Worm (Caenorhabditis elegans) whole organism, late embryonic: ENCODE data around the gene rbg-1.

Experiments
- C38D4.7 ChIP-seq: fragments of 200-800 bp; sonication (Bioruptor generic); optimal IDR thresholded peaks from 2 replicates; lab custom pipeline; 2018; ENCODE audit warnings: mild to moderate bottlenecking, missing genetic modification characterization, moderate library complexity, missing compliant biosample characterization
- F13H6.1 ChIP-seq: sonication (generic microtip); optimal IDR thresholded peaks from 2 replicates; lab custom pipeline; 2016; ENCODE audit warnings: missing genetic modification characterization, missing compliant biosample characterization
- K02D7.2 ChIP-seq: sonication (generic microtip); optimal IDR thresholded peaks from 2 replicates; lab custom pipeline; 2017; ENCODE audit warnings: mild to moderate bottlenecking, missing genetic modification characterization, missing compliant biosample characterization
- K09A11.1 ChIP-seq: sonication (generic microtip); optimal IDR thresholded peaks from 2 replicates; lab custom pipeline; 2017; ENCODE audit warnings: antibody characterized with exemption, mild to moderate bottlenecking, missing genetic modification characterization, missing compliant biosample characterization; ENCODE audit not compliant: insufficient read depth
- Y22D7AL.16 ChIP-seq: sonication (generic microtip); optimal IDR thresholded peaks from 2 replicates; lab custom pipeline; 2016; ENCODE audit warnings: missing genetic modification characterization, missing compliant biosample characterization
- ceh-14 ChIP-seq: sonication (generic microtip); optimal IDR thresholded peaks from 2 replicates; lab custom pipeline; 2016; ENCODE audit warnings: missing genotype, missing genetic modification characterization, missing compliant biosample characterization
- ceh-2 ChIP-seq: sonication (generic microtip); optimal IDR thresholded peaks from 2 replicates; lab custom pipeline; 2016; ENCODE audit warnings: missing genotype, missing genetic modification characterization, missing compliant biosample characterization
- ceh-22 ChIP-seq: sonication (generic microtip); optimal IDR thresholded peaks from 2 replicates; lab custom pipeline; 2017; ENCODE audit warnings: missing biosample characterization, missing genetic modification characterization
- ceh-30 ChIP-seq: fragments of 150-350 bp; optimal IDR thresholded peaks from 2 replicates; lab custom pipeline; 2014; ENCODE audit warnings: missing biosample characterization, missing genetic modification characterization
- ceh-31 ChIP-seq: sonication (generic microtip); optimal IDR thresholded peaks from 2 replicates; lab custom pipeline; 2016; ENCODE audit warnings: missing genetic modification characterization, missing compliant biosample characterization
- ceh-45 ChIP-seq: fragments of 200-800 bp; sonication (Bioruptor generic); IDR thresholded peaks from 2 replicates; pipeline ENCODE4 v1.3.6; 2022; ENCODE audit warnings: missing genetic modification reagents, missing genetic modification characterization, missing compliant biosample characterization
- ceh-6 ChIP-seq: fragments of 200-800 bp; sonication (Bioruptor generic); optimal IDR thresholded peaks from 2 replicates; lab custom pipeline; 2018; ENCODE audit warnings: mild to moderate bottlenecking, missing genetic modification characterization, missing compliant biosample characterization
- ceh-9 ChIP-seq: sonication (generic microtip); optimal IDR thresholded peaks from 2 replicates; lab custom pipeline; 2016; ENCODE audit warnings: mild to moderate bottlenecking, missing genetic modification characterization, inconsistent platforms, missing compliant biosample characterization
- che-1 ChIP-seq: sonication (generic microtip); optimal IDR thresholded peaks from 2 replicates; lab custom pipeline; 2016; ENCODE audit warnings: mild to moderate bottlenecking, missing genetic modification characterization, missing compliant biosample characterization
- dve-1 ChIP-seq: sonication (generic microtip); optimal IDR thresholded peaks from 2 replicates; lab custom pipeline; 2017; ENCODE audit warnings: antibody characterized with exemption, mild to moderate bottlenecking, missing genetic modification characterization, missing compliant biosample characterization
- ets-4 ChIP-seq: sonication (generic microtip); optimal IDR thresholded peaks from 2 replicates; lab custom pipeline; 2016; ENCODE audit warnings: missing genetic modification characterization, missing compliant biosample characterization
- fax-1 ChIP-seq: sonication (generic microtip); optimal IDR thresholded peaks from 2 replicates; lab custom pipeline; 2016; ENCODE audit warnings: missing genotype, missing genetic modification characterization, missing compliant biosample characterization
- gmeb-2 ChIP-seq: sonication (generic microtip); optimal IDR thresholded peaks from 2 replicates; lab custom pipeline; 2016; ENCODE audit warnings: missing genetic modification characterization, inconsistent platforms, missing compliant biosample characterization
- hlh-13 ChIP-seq: fragments of 200-800 bp; sonication (Bioruptor generic); optimal IDR thresholded peaks from 2 replicates; lab custom pipeline; 2018; ENCODE audit warnings: mild to moderate bottlenecking, missing genetic modification characterization, missing compliant biosample characterization
- hlh-15 ChIP-seq: sonication (generic microtip); optimal IDR thresholded peaks from 2 replicates; lab custom pipeline; 2016; ENCODE audit warnings: missing genetic modification characterization, missing compliant biosample characterization
- hlh-30 ChIP-seq: sonication (generic microtip); optimal IDR thresholded peaks from 2 replicates; lab custom pipeline; 2017; ENCODE audit warnings: antibody characterized with exemption, missing genetic modification characterization, missing compliant biosample characterization; ENCODE audit not compliant: insufficient read depth
- hlh-6 ChIP-seq: sonication (generic microtip); optimal IDR thresholded peaks from 2 replicates; lab custom pipeline; 2016; ENCODE audit warnings: missing genotype, missing genetic modification characterization, missing compliant biosample characterization
- hlh-8 ChIP-seq: sonication (generic microtip); optimal IDR thresholded peaks from 2 replicates; lab custom pipeline; 2016; ENCODE audit warnings: missing genotype, missing genetic modification characterization, missing compliant biosample characterization
- lin-11 ChIP-seq: fragments of 200-800 bp; sonication (Bioruptor generic); optimal IDR thresholded peaks from 2 replicates; lab custom pipeline; 2018; ENCODE audit warnings: mild to moderate bottlenecking, missing genetic modification characterization, missing compliant biosample characterization
- nhr-11 ChIP-seq: fragments of 150-350 bp; optimal IDR thresholded peaks from 2 replicates; lab custom pipeline; 2014; ENCODE audit warnings: missing biosample characterization, missing genetic modification characterization
- nhr-232 ChIP-seq: sonication (generic microtip); optimal IDR thresholded peaks from 2 replicates; lab custom pipeline; 2016; ENCODE audit warnings: missing genetic modification characterization, missing compliant biosample characterization
- odd-2 ChIP-seq: sonication (generic microtip); optimal IDR thresholded peaks from 2 replicates; lab custom pipeline; 2017; ENCODE audit warnings: antibody characterized with exemption, mild to moderate bottlenecking, missing genetic modification characterization, missing compliant biosample characterization
- pag-3 ChIP-seq: sonication (generic microtip); optimal IDR thresholded peaks from 2 replicates; lab custom pipeline; 2016; ENCODE audit warnings: missing compliant biosample characterization, missing genetic modification characterization, borderline replicate concordance
- pax-1 ChIP-seq: fragments of 150-350 bp; optimal IDR thresholded peaks from 2 replicates; lab custom pipeline; 2014; ENCODE audit warnings: missing biosample characterization, missing genetic modification characterization
- pqm-1 ChIP-seq: sonication (generic microtip); optimal IDR thresholded peaks from 2 replicates; lab custom pipeline; 2016; ENCODE audit warnings: missing genetic modification characterization, missing compliant biosample characterization
- pros-1 ChIP-seq: fragments of 150-350 bp; optimal IDR thresholded peaks from 2 replicates; lab custom pipeline; 2014; ENCODE audit warnings: missing biosample characterization, missing genetic modification reagents, missing genetic modification characterization
- ref-2 ChIP-seq: sonication (generic microtip); optimal IDR thresholded peaks from 2 replicates; lab custom pipeline; 2016; ENCODE audit warnings: missing genetic modification characterization, missing compliant biosample characterization
- rnt-1 ChIP-seq: sonication (generic microtip); optimal IDR thresholded peaks from 2 replicates; lab custom pipeline; 2016; ENCODE audit warnings: missing genetic modification characterization, missing compliant biosample characterization
- sox-2 ChIP-seq: fragments of 200-800 bp; sonication (Bioruptor generic); IDR thresholded peaks from 2 replicates; pipeline ENCODE4 v1.3.6; 2022; ENCODE audit warnings: missing genetic modification reagents, missing genetic modification characterization, missing compliant biosample characterization
- sox-4 ChIP-seq: sonication (generic microtip); optimal IDR thresholded peaks from 2 replicates; lab custom pipeline; 2017; ENCODE audit warnings: mild to moderate bottlenecking, missing genetic modification characterization, inconsistent platforms, missing compliant biosample characterization
- ttx-3 ChIP-seq: sonication (generic microtip); optimal IDR thresholded peaks from 2 replicates; lab custom pipeline; 2016; ENCODE audit warnings: missing genetic modification reagents, missing genetic modification characterization, missing compliant biosample characterization
- unc-42 ChIP-seq: sonication (generic microtip); optimal IDR thresholded peaks from 2 replicates; lab custom pipeline; 2016; ENCODE audit warnings: missing genotype, missing genetic modification characterization, missing compliant biosample characterization
- zip-5 ChIP-seq: sonication (generic microtip); optimal IDR thresholded peaks from 2 replicates; lab custom pipeline; 2016; ENCODE audit warnings: missing genetic modification characterization, missing compliant biosample characterization
- ztf-16 ChIP-seq: sonication (generic microtip); optimal IDR thresholded peaks from 2 replicates; lab custom pipeline; 2017; ENCODE audit warnings: missing genetic modification characterization, missing compliant biosample characterization

rbg-1 gene

DNA sequence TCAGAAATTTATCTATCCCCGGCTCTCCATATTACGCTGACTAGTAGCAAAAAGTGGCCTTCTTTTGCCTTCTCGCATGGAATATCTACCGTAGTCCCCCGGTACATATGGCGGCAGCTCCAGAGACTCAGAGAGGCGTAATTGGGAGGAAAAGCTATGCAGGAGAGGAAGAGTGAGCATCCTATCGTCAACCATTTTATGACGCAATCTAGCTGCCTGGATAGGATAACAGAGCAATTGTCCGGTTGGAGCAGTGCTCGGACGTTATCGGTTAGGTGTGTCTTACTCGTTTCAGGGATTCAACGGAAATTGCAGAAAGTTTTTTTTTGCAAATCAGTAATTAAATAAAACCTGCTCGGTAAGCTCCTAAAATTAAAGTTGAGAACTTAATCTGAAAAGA is 26.2 kb upstream of the rbg-1 start:
- TF ChIP-seq hlh-8, result no peak
- TF ChIP-seq, all 69 proteins: peak for 0

ce11 chrX:14958401-14958800 is 24.9 kb upstream of the rbg-1 start:
- no peak for TF ChIP-seq F13H6.1
- no peak for TF ChIP-seq hlh-15 (tag; lab: Kevin White, UChicago)
- no peak for TF ChIP-seq K09A11.1 (tag; lab: Kevin White, UChicago)
- TF ChIP-seq zip-5 (tag; lab: Kevin White, UChicago), result no peak
- no peak for TF ChIP-seq dve-1
- no peak for TF ChIP-seq nhr-232 (tag; lab: Kevin White, UChicago)
- TF ChIP-seq ceh-9 (tag; lab: Kevin White, UChicago), result no peak
- TF ChIP-seq lin-11 (tag; lab: Kevin White, UChicago), result no peak
- no peak for TF ChIP-seq fax-1 (tag; lab: Kevin White, UChicago)
- TF ChIP-seq pqm-1 (tag; lab: Kevin White, UChicago), result no peak
- TF ChIP-seq nhr-11 (tag; lab: Kevin White, UChicago), result no peak
- no peak for TF ChIP-seq hlh-13
- no peak for TF ChIP-seq che-1 (tag; lab: Kevin White, UChicago)
- no peak for TF ChIP-seq ceh-14 (tag; lab: Kevin White, UChicago)
- TF ChIP-seq sox-4 (tag; lab: Kevin White, UChicago), result no peak
- TF ChIP-seq pax-1 (tag; lab: Kevin White, UChicago), result no peak
- TF ChIP-seq ets-4 (tag; lab: Kevin White, UChicago), result no peak
- no peak for TF ChIP-seq ceh-31 (tag; lab: Kevin White, UChicago)
- TF ChIP-seq, all 69 proteins: peak for 0

DNA sequence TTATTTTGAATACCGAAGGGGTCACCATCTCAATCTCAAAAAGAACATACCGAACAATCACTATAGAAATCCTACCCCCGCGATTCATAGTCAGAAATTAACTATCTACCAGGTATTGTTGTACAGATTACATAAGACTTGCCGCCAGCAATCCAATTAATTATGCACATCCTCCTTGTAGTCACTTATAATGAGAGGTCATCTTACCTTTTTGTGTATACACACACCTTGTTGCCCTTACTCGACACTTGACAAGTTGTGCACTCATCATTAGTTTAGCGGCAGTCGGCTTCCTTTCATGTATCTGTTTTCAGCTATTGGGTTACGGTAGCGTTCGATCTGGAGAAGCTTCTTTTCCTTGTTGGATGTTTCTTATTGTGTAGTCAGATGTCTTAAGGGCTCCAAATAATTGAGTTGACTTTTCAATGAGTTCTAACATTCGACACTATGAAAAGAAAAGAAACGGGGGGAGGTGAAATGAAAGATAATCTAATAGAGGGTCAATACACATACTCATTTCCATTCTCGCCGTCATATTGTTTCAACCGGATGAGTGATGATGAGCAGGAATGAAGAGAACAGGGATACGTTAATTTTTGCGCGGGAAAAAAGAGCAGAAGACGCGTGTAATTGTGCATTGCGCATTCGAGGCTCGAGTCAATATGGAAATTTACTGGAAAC is 23.8 kb upstream of the rbg-1 start:
- TF ChIP-seq rnt-1 (tag; lab: Kevin White, UChicago), result no peak
- TF ChIP-seq unc-42, result peak; percentile 76
- TF ChIP-seq ceh-14 (tag; lab: Kevin White, UChicago), result no peak
- no peak for TF ChIP-seq ceh-9 (tag; lab: Kevin White, UChicago)
- TF ChIP-seq ceh-6 (GFP tag; lab: Kevin White, UChicago), result no peak
- no peak for TF ChIP-seq ztf-16 (tag; lab: Kevin White, UChicago)
- no peak for TF ChIP-seq pax-1 (tag; lab: Kevin White, UChicago)

ce11 chrX:14960841-14961240 is 22.5 kb upstream of the rbg-1 start:
- TF ChIP-seq unc-42, result no peak
- peak; percentile 1 for TF ChIP-seq pros-1 (tag; lab: Kevin White, UChicago)

DNA sequence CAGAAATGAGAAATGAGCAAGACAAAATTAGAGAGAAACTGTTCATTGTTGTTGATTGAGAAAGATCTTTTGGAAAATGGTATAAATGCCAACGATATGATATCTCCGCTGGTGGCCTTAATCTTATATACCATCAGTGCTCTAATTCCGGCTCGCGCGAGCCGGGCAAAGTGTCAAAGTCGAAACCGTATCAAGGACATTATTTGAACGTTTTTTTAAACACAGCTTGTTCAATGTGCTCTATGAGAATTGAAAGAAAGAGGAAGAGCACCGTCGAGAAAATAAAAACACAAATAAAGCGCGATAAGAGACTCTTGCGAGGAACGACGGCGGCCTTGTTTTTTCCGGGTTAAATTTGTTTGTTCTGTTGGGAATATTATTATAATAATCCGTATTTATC is 21.9 kb upstream of the rbg-1 start, which contains the start of gene idpp-3:
TSS of gene idpp-3 (minus strand) at position 101 of the 400 bp plus-strand sequence.
- TF ChIP-seq gmeb-2 (tag; lab: Kevin White, UChicago), result no peak
- TF ChIP-seq ceh-45 (GFP tag; lab: Robert Waterston, UW), result no peak
- TF ChIP-seq ttx-3 (tag; lab: Kevin White, UChicago), result no peak
- TF ChIP-seq hlh-30 (tag; lab: Kevin White, UChicago), result no peak
- no peak for TF ChIP-seq rnt-1 (tag; lab: Kevin White, UChicago)
- no peak for TF ChIP-seq ceh-6 (GFP tag; lab: Kevin White, UChicago)
- no peak for TF ChIP-seq fax-1 (tag; lab: Kevin White, UChicago)
- no peak for TF ChIP-seq unc-42

DNA sequence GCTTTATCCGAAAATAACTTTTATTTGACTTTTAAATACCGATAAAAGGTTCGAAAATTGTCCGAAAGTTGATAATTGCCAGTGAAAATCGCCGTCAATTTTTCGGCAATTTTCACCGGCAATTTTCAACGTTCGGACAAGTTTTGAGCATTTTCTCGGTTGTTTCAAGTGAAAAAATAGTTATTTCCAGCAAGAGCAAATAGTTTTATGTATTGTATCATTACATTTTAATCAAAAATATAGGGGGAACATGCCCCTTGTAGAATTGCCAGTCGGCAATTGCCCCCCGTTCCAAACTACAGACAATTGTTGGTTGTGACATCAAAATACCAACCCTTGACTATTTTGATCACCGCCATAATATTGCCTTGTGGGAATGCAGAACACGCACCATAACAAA is 20.9 kb upstream of the rbg-1 start, which contains the start of gene rgs-10:
TSS of gene rgs-10 (plus strand) at position 301 of the 400 bp plus-strand sequence.
- TF ChIP-seq K02D7.2 (tag; lab: Kevin White, UChicago) (no peak), ref-2 (tag; lab: Kevin White, UChicago) (no peak), ceh-2 (no peak), Y22D7AL.16 (tag; lab: Kevin White, UChicago) (no peak), sox-4 (tag; lab: Kevin White, UChicago) (no peak), pag-3 (tag; lab: Kevin White, UChicago) (no peak), zip-5 (tag; lab: Kevin White, UChicago) (no peak), hlh-6 (tag; lab: Kevin White, UChicago) (no peak), odd-2 (tag; lab: Kevin White, UChicago) (no peak), sox-2 (GFP tag; lab: Robert Waterston, UW) (no peak), ceh-22 (tag; lab: Kevin White, UChicago) (no peak), unc-42 (no peak), C38D4.7 (GFP tag; lab: Kevin White, UChicago) (no peak), fax-1 (tag; lab: Kevin White, UChicago) (no peak), hlh-13 (no peak), ceh-30 (tag; lab: Kevin White, UChicago) (no peak), ttx-3 (tag; lab: Kevin White, UChicago) (no peak)
- TF ChIP-seq, all 69 proteins: peak for 0
